Fruit fly (Drosophila melanogaster) whole organism, embryonic: ENCODE measurements around the gene Prdm13.

Source experiments
- CG10565 ChIP-seq: fragments of 200-800 bp; sonication (Bioruptor generic); optimal IDR thresholded peaks from 3 replicates; lab custom pipeline; 2016; ENCODE audit warnings: missing biosample characterization, mild to moderate bottlenecking, missing genetic modification characterization
- CG12769 ChIP-seq: fragments of 200-800 bp; sonication (Bioruptor generic); optimal IDR thresholded peaks from 2 replicates; lab custom pipeline; 2019; ENCODE audit warnings: missing biosample characterization, mild to moderate bottlenecking, missing genetic modification characterization, moderate library complexity
- CG17612 ChIP-seq: fragments of 200-800 bp; sonication (Bioruptor generic); IDR thresholded peaks from 2 replicates; pipeline ENCODE4 v1.3.6; 2022; ENCODE audit warnings: missing biosample characterization, missing genetic modification characterization
- CG1792 ChIP-seq: fragments of 200-800 bp; sonication (Bioruptor generic); optimal IDR thresholded peaks from 2 replicates; lab custom pipeline; 2016; ENCODE audit warnings: missing biosample characterization, missing genetic modification characterization
- CG2678 ChIP-seq: fragments of 200-800 bp; sonication (Bioruptor generic); optimal IDR thresholded peaks from 3 replicates; lab custom pipeline; 2019; ENCODE audit warnings: missing biosample characterization, mild to moderate bottlenecking, missing genetic modification characterization, moderate library complexity
- CG2712 ChIP-seq: fragments of 200-800 bp; optimal IDR thresholded peaks from 3 replicates; lab custom pipeline; 2019; ENCODE audit warnings: missing biosample characterization, mild to moderate bottlenecking, missing genetic modification characterization, moderate library complexity
- CG3407 ChIP-seq: fragments of 200-800 bp; sonication (Bioruptor generic); optimal IDR thresholded peaks from 2 replicates; lab custom pipeline; 2018; ENCODE audit warnings: missing biosample characterization, mild to moderate bottlenecking, missing genetic modification characterization
- CG9215 ChIP-seq: fragments of 200-800 bp; sonication (Bioruptor generic); IDR thresholded peaks from 2 replicates; pipeline ENCODE4 v1.3.6; 2022; ENCODE audit warnings: missing biosample characterization, missing genetic modification characterization
- ash1 ChIP-seq: fragments of 200-800 bp; sonication (Bioruptor generic); optimal IDR thresholded peaks from 2 replicates; lab custom pipeline; 2018; ENCODE audit warnings: missing biosample characterization, mild to moderate bottlenecking, missing genetic modification characterization
- fd64A ChIP-seq: fragments of 200-800 bp; sonication (Bioruptor generic); optimal IDR thresholded peaks from 3 replicates; lab custom pipeline; 2018; ENCODE audit warnings: missing biosample characterization, mild to moderate bottlenecking, missing genetic modification characterization
- jumu ChIP-seq: fragments of 200-800 bp; sonication (Bioruptor generic); optimal IDR thresholded peaks from 3 replicates; lab custom pipeline; 2016; ENCODE audit warnings: missing biosample characterization, missing genetic modification characterization
- lmd ChIP-seq: fragments of 200-800 bp; sonication (Bioruptor generic); IDR thresholded peaks from 2 replicates; pipeline ENCODE4 v1.3.6; 2022; ENCODE audit warnings: missing biosample characterization, missing genetic modification characterization

Prdm13 gene

dm6 chr3L:6200173-6200572 is 37.2 kb downstream of the Prdm13 start, which contains the start of gene CG8219:
TSS of gene CG8219 (plus strand) at chr3L:6200473.
- no peak for TF ChIP-seq CG12769
- no peak for TF ChIP-seq CG9215 (GFP tag; lab: Robert Waterston, UW)
- no peak for TF ChIP-seq CG2678 (tag; lab: Kevin White, UChicago)
- no peak for TF ChIP-seq CG10565 (GFP tag; lab: Kevin White, UChicago)
- TF ChIP-seq CG2712 (tag; lab: Kevin White, UChicago) = no peak
- no peak for TF ChIP-seq ash1
- TF ChIP-seq fd64A (GFP tag; lab: Kevin White, UChicago) = no peak
- TF ChIP-seq CG3407 (GFP tag; lab: Kevin White, UChicago) = no peak
- no peak for TF ChIP-seq jumu
- no peak for TF ChIP-seq lmd (GFP tag; lab: Robert Waterston, UW)
- TF ChIP-seq CG1792 (GFP tag; lab: Kevin White, UChicago) = no peak
- TF ChIP-seq CG17612 = no peak
- TF ChIP-seq, all 482 proteins: peak for 0
